Fruit fly (Drosophila melanogaster) whole organism, embryonic: Measurements from ENCODE around the gene axo.

Experiments used
- Antp ChIP-seq: fragments of 200-800 bp; sonication (Bioruptor generic); optimal IDR thresholded peaks from 3 replicates; lab custom pipeline; 2016; ENCODE audit warnings: missing biosample characterization, missing genetic modification characterization
- Bdp1 ChIP-seq: fragments of 200-800 bp; sonication (Bioruptor generic); optimal IDR thresholded peaks from 3 replicates; lab custom pipeline; 2016; ENCODE audit warnings: missing biosample characterization, missing genetic modification characterization
- CG10274 ChIP-seq: fragments of 200-800 bp; sonication (Bioruptor generic); optimal IDR thresholded peaks from 3 replicates; lab custom pipeline; 2017; ENCODE audit warnings: missing biosample characterization, mild to moderate bottlenecking, missing genetic modification characterization
- CG12744 ChIP-seq: fragments of 200-800 bp; sonication (Bioruptor generic); optimal IDR thresholded peaks from 2 replicates; lab custom pipeline; 2016; ENCODE audit warnings: missing biosample characterization, missing genetic modification characterization
- CG12769 ChIP-seq: fragments of 200-800 bp; sonication (Bioruptor generic); optimal IDR thresholded peaks from 2 replicates; lab custom pipeline; 2019; ENCODE audit warnings: missing biosample characterization, mild to moderate bottlenecking, missing genetic modification characterization, moderate library complexity
- CG14050 ChIP-seq: fragments of 200-800 bp; sonication (Bioruptor generic); IDR thresholded peaks from 3 replicates; pipeline ENCODE4 v1.3.6; 2022; ENCODE audit warnings: missing biosample characterization, missing genetic modification characterization
- CG17802 ChIP-seq: fragments of 200-800 bp; sonication (Bioruptor generic); optimal IDR thresholded peaks from 2 replicates; lab custom pipeline; 2018; ENCODE audit warnings: missing biosample characterization, mild to moderate bottlenecking, missing genetic modification characterization, moderate library complexity
- CG18619 ChIP-seq: fragments of 200-800 bp; sonication (Bioruptor generic); optimal IDR thresholded peaks from 3 replicates; lab custom pipeline; 2017; ENCODE audit warnings: missing biosample characterization, mild to moderate bottlenecking, missing genetic modification characterization
- CG2202 ChIP-seq: fragments of 200-800 bp; sonication (Bioruptor generic); optimal IDR thresholded peaks from 2 replicates; lab custom pipeline; 2018; ENCODE audit warnings: missing biosample characterization, mild to moderate bottlenecking, missing genetic modification characterization
- CG31365 ChIP-seq: fragments of 200-800 bp; sonication (Bioruptor generic); optimal IDR thresholded peaks from 2 replicates; lab custom pipeline; 2018; ENCODE audit warnings: missing biosample characterization, mild to moderate bottlenecking, missing genetic modification characterization
- CG33213 ChIP-seq: fragments of 200-800 bp; sonication (Bioruptor generic); optimal IDR thresholded peaks from 3 replicates; lab custom pipeline; 2016; ENCODE audit warnings: missing biosample characterization, missing genetic modification characterization
- CG34376 ChIP-seq: fragments of 200-800 bp; sonication (Bioruptor generic); optimal IDR thresholded peaks from 2 replicates; lab custom pipeline; 2018; ENCODE audit warnings: missing biosample characterization, mild to moderate bottlenecking, missing genetic modification characterization
- CG42726 ChIP-seq: fragments of 200-800 bp; sonication (Bioruptor generic); IDR thresholded peaks from 2 replicates; pipeline ENCODE4 v1.3.6; 2022; ENCODE audit warnings: missing biosample characterization, missing genetic modification characterization; ENCODE audit not compliant: partially characterized antibody
- CG4282 ChIP-seq: fragments of 200-800 bp; sonication (Bioruptor generic); optimal IDR thresholded peaks from 2 replicates; lab custom pipeline; 2016; ENCODE audit warnings: missing biosample characterization, missing genetic modification characterization
- CG4707 ChIP-seq: fragments of 200-800 bp; sonication (Bioruptor generic); optimal IDR thresholded peaks from 2 replicates; lab custom pipeline; 2018; ENCODE audit warnings: missing biosample characterization, mild to moderate bottlenecking, missing genetic modification characterization, moderate library complexity
- CG5180 ChIP-seq: fragments of 200-800 bp; sonication (Bioruptor generic); optimal IDR thresholded peaks from 3 replicates; lab custom pipeline; 2017; ENCODE audit warnings: missing biosample characterization, missing genetic modification characterization, mild to moderate bottlenecking, moderate library complexity, missing genetic modification reagents
- CG6683 ChIP-seq: fragments of 200-800 bp; sonication (Bioruptor generic); optimal IDR thresholded peaks from 2 replicates; lab custom pipeline; 2017; ENCODE audit warnings: missing biosample characterization, mild to moderate bottlenecking, missing genetic modification characterization, missing genetic modification reagents
- CG7963 ChIP-seq: fragments of 200-800 bp; sonication (Bioruptor generic); IDR thresholded peaks from 3 replicates; pipeline ENCODE4 v1.3.6; 2022; ENCODE audit warnings: missing biosample characterization, missing genetic modification characterization; ENCODE audit not compliant: partially characterized antibody
- CG8924 ChIP-seq: fragments of 200-800 bp; optimal IDR thresholded peaks from 3 replicates; lab custom pipeline; 2019; ENCODE audit warnings: missing biosample characterization, mild to moderate bottlenecking, missing genetic modification characterization, moderate library complexity
- CG9727 ChIP-seq: fragments of 200-800 bp; sonication (Bioruptor generic); optimal IDR thresholded peaks from 3 replicates; lab custom pipeline; 2017; ENCODE audit warnings: missing biosample characterization, mild to moderate bottlenecking, missing genetic modification characterization
- Dbx ChIP-seq: fragments of 200-800 bp; sonication (Bioruptor generic); IDR thresholded peaks from 3 replicates; pipeline ENCODE4 v1.3.6; 2022; ENCODE audit warnings: missing biosample characterization, missing genetic modification characterization
- Dip2 ChIP-seq: fragments of 200-800 bp; sonication (Bioruptor generic); IDR thresholded peaks from 2 replicates; pipeline ENCODE4 v1.3.6; 2022; ENCODE audit warnings: missing biosample characterization, missing genetic modification characterization
- Dll ChIP-seq: fragments of 200-800 bp; sonication (Bioruptor generic); IDR thresholded peaks from 4 replicates; pipeline ENCODE4 v1.3.6; 2022; ENCODE audit warnings: missing biosample characterization, missing genetic modification characterization; ENCODE audit not compliant: partially characterized antibody
- Doc2 ChIP-seq: fragments of 200-800 bp; sonication (Bioruptor generic); IDR thresholded peaks from 2 replicates; pipeline ENCODE4 v1.3.6; 2022; ENCODE audit warnings: missing biosample characterization, missing genetic modification characterization
- Dref ChIP-seq: fragments of 200-800 bp; sonication (Bioruptor generic); IDR thresholded peaks from 2 replicates; pipeline ENCODE4 v1.3.6; 2022; ENCODE audit warnings: missing biosample characterization, missing genetic modification characterization
- HLH4C ChIP-seq: fragments of 200-800 bp; sonication (Bioruptor generic); IDR thresholded peaks from 3 replicates; pipeline ENCODE4 v1.3.6; 2022; ENCODE audit warnings: missing biosample characterization, missing genetic modification characterization; ENCODE audit not compliant: partially characterized antibody
- HLH54F ChIP-seq: fragments of 200-800 bp; sonication (Bioruptor generic); optimal IDR thresholded peaks from 3 replicates; lab custom pipeline; 2016; ENCODE audit warnings: missing biosample characterization, missing genetic modification characterization
- Hand ChIP-seq: fragments of 200-800 bp; sonication (Bioruptor generic); optimal IDR thresholded peaks from 2 replicates; lab custom pipeline; 2017; ENCODE audit warnings: mild to moderate bottlenecking, missing biosample characterization, missing genetic modification reagents, missing genetic modification characterization
- Hey ChIP-seq: fragments of 200-800 bp; sonication (Bioruptor generic); optimal IDR thresholded peaks from 3 replicates; lab custom pipeline; 2018; ENCODE audit warnings: missing biosample characterization, mild to moderate bottlenecking, missing genetic modification characterization
- Neu2 ChIP-seq: fragments of 200-800 bp; sonication (Bioruptor generic); optimal IDR thresholded peaks from 3 replicates; lab custom pipeline; 2016; ENCODE audit warnings: missing biosample characterization, missing genetic modification characterization, borderline replicate concordance
- Sox100B ChIP-seq: fragments of 200-800 bp; sonication (Bioruptor generic); optimal IDR thresholded peaks from 3 replicates; lab custom pipeline; 2018; ENCODE audit warnings: missing biosample characterization, mild to moderate bottlenecking, missing genetic modification characterization
- YL-1 ChIP-seq: fragments of 200-800 bp; sonication (Bioruptor generic); optimal IDR thresholded peaks from 3 replicates; lab custom pipeline; 2017; ENCODE audit warnings: missing biosample characterization, mild to moderate bottlenecking, missing genetic modification characterization
- ash1 ChIP-seq: fragments of 200-800 bp; sonication (Bioruptor generic); optimal IDR thresholded peaks from 2 replicates; lab custom pipeline; 2018; ENCODE audit warnings: missing biosample characterization, mild to moderate bottlenecking, missing genetic modification characterization
- bsh ChIP-seq, 2 experiments: fragments of 200-800 bp; sonication (Bioruptor generic); optimal IDR thresholded peaks; 2 replicates each; lab custom pipeline; 2017 to 2018; ENCODE audit warnings: mild to moderate bottlenecking in 2 of 2, missing biosample characterization in 2 of 2, missing genetic modification characterization in 2 of 2, moderate library complexity in 1 of 2
- emc ChIP-seq: fragments of 200-800 bp; sonication (Bioruptor generic); optimal IDR thresholded peaks from 2 replicates; lab custom pipeline; 2016; ENCODE audit warnings: missing biosample characterization, missing genetic modification characterization
- gcm2 ChIP-seq: fragments of 200-800 bp; sonication (Bioruptor generic); optimal IDR thresholded peaks from 2 replicates; lab custom pipeline; 2016; ENCODE audit warnings: missing biosample characterization, missing genetic modification characterization
- gsb-n ChIP-seq: fragments of 200-800 bp; sonication (Bioruptor generic); optimal IDR thresholded peaks from 3 replicates; lab custom pipeline; 2018; ENCODE audit warnings: missing biosample characterization, mild to moderate bottlenecking, missing genetic modification characterization
- ham ChIP-seq: fragments of 200-800 bp; sonication (Bioruptor generic); IDR thresholded peaks from 2 replicates; pipeline ENCODE4 v1.3.6; 2022; ENCODE audit warnings: missing biosample characterization, missing genetic modification characterization
- ken ChIP-seq: fragments of 200-800 bp; sonication (Bioruptor generic); IDR thresholded peaks from 3 replicates; pipeline ENCODE4 v1.3.6; 2022; ENCODE audit warnings: missing biosample characterization, missing genetic modification characterization
- lbe ChIP-seq: fragments of 200-800 bp; sonication (Bioruptor generic); optimal IDR thresholded peaks from 2 replicates; lab custom pipeline; 2016; ENCODE audit warnings: missing biosample characterization, mild to moderate bottlenecking, missing genetic modification characterization
- lilli ChIP-seq: fragments of 200-800 bp; sonication (Bioruptor generic); optimal IDR thresholded peaks from 3 replicates; lab custom pipeline; 2016; ENCODE audit warnings: missing biosample characterization, missing genetic modification characterization
- nerfin-1 ChIP-seq: fragments of 200-800 bp; sonication (Bioruptor generic); optimal IDR thresholded peaks from 3 replicates; lab custom pipeline; 2019; ENCODE audit warnings: missing biosample characterization, mild to moderate bottlenecking, missing genetic modification characterization, moderate library complexity
- prd ChIP-seq, 3 experiments: fragments of >200 bp in 2 of 3; fragments of 200-800 bp in 1 of 3; sonication (Bioruptor generic) in 1 of 3; optimal IDR thresholded peaks in 2 of 3; IDR thresholded peaks in 1 of 3; 2 replicates in 2 of 3; 3 replicates in 1 of 3; pipeline versions ENCODE4 v1.3.6 to Lab custom; 2017 to 2022; ENCODE audit warnings: missing biosample characterization in 1 of 3, missing genetic modification characterization in 1 of 3
- sd ChIP-seq: fragments of 200-800 bp; sonication (Bioruptor generic); optimal IDR thresholded peaks from 3 replicates; lab custom pipeline; 2018; ENCODE audit warnings: missing biosample characterization, mild to moderate bottlenecking, missing genetic modification characterization, moderate library complexity
- sob ChIP-seq: fragments of 200-800 bp; sonication (Bioruptor generic); IDR thresholded peaks from 2 replicates; pipeline ENCODE4 v1.3.6; 2022; ENCODE audit warnings: missing biosample characterization, missing genetic modification characterization
- sr ChIP-seq: fragments of 200-800 bp; sonication (Bioruptor generic); IDR thresholded peaks from 3 replicates; pipeline ENCODE4 v1.3.6; 2022; ENCODE audit warnings: missing biosample characterization, missing genetic modification characterization
- ssp ChIP-seq: fragments of 200-800 bp; sonication (Bioruptor generic); IDR thresholded peaks from 2 replicates; pipeline ENCODE4 v1.3.6; 2022; ENCODE audit warnings: missing biosample characterization, missing genetic modification characterization
- wor ChIP-seq: fragments of 200-800 bp; sonication (Bioruptor generic); IDR thresholded peaks from 2 replicates; pipeline ENCODE4 v1.3.6; 2022; ENCODE audit warnings: missing biosample characterization, missing genetic modification characterization

Gene axo

dm6 chr3L:4624371-4625154 is 62.6 kb downstream of the axo start (continued):
- peak; percentile 81; the same call in 2 of the 3 replicates for TF ChIP-seq ken (GFP tag; lab: Robert Waterston, UW)
- TF ChIP-seq bsh (GFP tag; optimal IDR thresholded peaks at IDR 0.05; lab: Kevin White, UChicago), result peak; percentile 87 to 91
- TF ChIP-seq sr (GFP tag; lab: Robert Waterston, UW), result peak; percentile 6; the same call in 1 of the 3 replicates
- no peak; the same call in 1 of the 2 replicates for TF ChIP-seq ham (GFP tag; lab: Robert Waterston, UW)
- peak; percentile 58 for TF ChIP-seq sd
- peak; percentile 74 for TF ChIP-seq gcm2 (GFP tag; lab: Kevin White, UChicago)
- TF ChIP-seq lilli, result peak; percentile 91
- TF ChIP-seq CG8924 (tag; lab: Kevin White, UChicago), result peak; percentile 72
- peak; percentile 81 for TF ChIP-seq sob
- TF ChIP-seq CG2202 (tag; lab: Kevin White, UChicago), result peak; percentile 56
- TF ChIP-seq CG17802 (tag; lab: Kevin White, UChicago), result peak; percentile 50
- TF ChIP-seq ssp (GFP tag; lab: Robert Waterston, UW), result peak; percentile 70
- no peak for TF ChIP-seq Dip2 (GFP tag; lab: Robert Waterston, UW)
- peak; percentile 79 for TF ChIP-seq CG12769 (tag; lab: Kevin White, UChicago)
- no peak for TF ChIP-seq prd (optimal IDR thresholded peaks at IDR 0.05; lab: Kevin White, UChicago)
- peak; percentile 86 for TF ChIP-seq prd (GFP tag; IDR thresholded peaks at IDR 0.05; lab: Robert Waterston, UW)
- peak; percentile 38 for TF ChIP-seq ash1 (GFP tag; lab: Kevin White, UChicago)
- peak; percentile 45 for TF ChIP-seq CG34376
- TF ChIP-seq CG6683 (GFP tag; lab: Kevin White, UChicago), result peak; percentile 72
- TF ChIP-seq CG42726 (GFP tag; lab: Robert Waterston, UW), result no peak
- TF ChIP-seq HLH54F, result peak; percentile 74
- no peak for TF ChIP-seq lbe
- peak; percentile 84 for TF ChIP-seq CG18619 (GFP tag; lab: Kevin White, UChicago)
- TF ChIP-seq Bdp1 (GFP tag; lab: Kevin White, UChicago), result peak; percentile 73
- no peak for TF ChIP-seq CG7963 (GFP tag; lab: Robert Waterston, UW)
- peak; percentile 85 for TF ChIP-seq Dbx (GFP tag; lab: Robert Waterston, UW)
- peak; percentile 69 for TF ChIP-seq CG12744 (GFP tag; lab: Kevin White, UChicago)
- peak; percentile 73 for TF ChIP-seq CG33213 (GFP tag; lab: Kevin White, UChicago)
- TF ChIP-seq emc (GFP tag; lab: Kevin White, UChicago), result peak; percentile 65
- TF ChIP-seq Sox100B, result peak; percentile 91
- TF ChIP-seq CG10274 (GFP tag; lab: Kevin White, UChicago), result peak; percentile 69
- peak; percentile 91 for TF ChIP-seq nerfin-1 (tag; lab: Kevin White, UChicago)
- TF ChIP-seq gsb-n, result peak; percentile 47
- no peak for TF ChIP-seq HLH4C
- TF ChIP-seq Dref, result no peak
- TF ChIP-seq Neu2, result peak; percentile 16
- no peak for TF ChIP-seq Hey
- TF ChIP-seq CG4282 (GFP tag; lab: Kevin White, UChicago), result peak; percentile 72
- TF ChIP-seq CG4707 (GFP tag; lab: Kevin White, UChicago), result peak; percentile 47
- TF ChIP-seq CG9727 (GFP tag; lab: Kevin White, UChicago), result peak; percentile 89
- TF ChIP-seq Antp (GFP tag; lab: Kevin White, UChicago), result peak; percentile 83
- TF ChIP-seq CG31365 (tag; lab: Kevin White, UChicago), result peak; percentile 54
- peak; percentile 78 for TF ChIP-seq CG5180 (GFP tag; lab: Kevin White, UChicago)
- TF ChIP-seq Hand (GFP tag; lab: Kevin White, UChicago), result peak; percentile 86
- peak; percentile 83 for TF ChIP-seq CG14050 (GFP tag; lab: Robert Waterston, UW)
- peak; percentile 56; the same call in 1 of the 2 replicates for TF ChIP-seq Doc2 (GFP tag; lab: Robert Waterston, UW)
- no peak for TF ChIP-seq Dll (GFP tag; lab: Robert Waterston, UW)
- TF ChIP-seq YL-1 (GFP tag; lab: Kevin White, UChicago), result peak; percentile 67
- peak; percentile 83 for TF ChIP-seq wor (GFP tag; lab: Robert Waterston, UW)
